Worm (Caenorhabditis elegans) whole organism, L2 larva: ENCODE measurements around the gene scl-20.

ENCODE experiments used
- F13H6.1 ChIP-seq: sonication (generic microtip); optimal IDR thresholded peaks from 2 replicates; lab custom pipeline; 2016; ENCODE audit warnings: missing genetic modification characterization, missing compliant biosample characterization
- alr-1 ChIP-seq: fragments of 150-350 bp; optimal IDR thresholded peaks from 2 replicates; lab custom pipeline; 2014; ENCODE audit warnings: missing biosample characterization, missing genetic modification characterization
- blmp-1 ChIP-seq: sonication (generic microtip); optimal IDR thresholded peaks from 2 replicates; lab custom pipeline; 2017; ENCODE audit warnings: missing genetic modification characterization, mild to moderate bottlenecking, missing compliant biosample characterization, antibody characterized with exemption, moderate library complexity; ENCODE audit not compliant: insufficient read depth
- elt-3 ChIP-seq: sonication (generic microtip); optimal IDR thresholded peaks from 2 replicates; lab custom pipeline; 2017; ENCODE audit warnings: missing biosample characterization, missing genetic modification characterization
- fos-1 ChIP-seq: fragments of 150-350 bp; optimal IDR thresholded peaks from 2 replicates; lab custom pipeline; 2014; ENCODE audit warnings: missing biosample characterization, missing genetic modification characterization
- lin-13 ChIP-seq: fragments of 150-350 bp; optimal IDR thresholded peaks from 2 replicates; lab custom pipeline; 2014; ENCODE audit warnings: missing biosample characterization, missing genetic modification reagents, missing genetic modification characterization
- lin-39 ChIP-seq: fragments of 150-350 bp; optimal IDR thresholded peaks from 2 replicates; lab custom pipeline; 2014; ENCODE audit warnings: missing biosample characterization, missing genetic modification reagents, missing genetic modification characterization
- nhr-10 ChIP-seq: sonication (generic microtip); optimal IDR thresholded peaks from 2 replicates; lab custom pipeline; 2017; ENCODE audit warnings: missing biosample characterization, missing genetic modification characterization
- nhr-11 ChIP-seq: fragments of 150-350 bp; optimal IDR thresholded peaks from 2 replicates; lab custom pipeline; 2014; ENCODE audit warnings: missing biosample characterization, missing genetic modification characterization
- nhr-25 ChIP-seq: fragments of 150-350 bp; sonication (generic microtip); optimal IDR thresholded peaks from 3 replicates; lab custom pipeline; 2014; ENCODE audit warnings: missing biosample characterization, missing genetic modification characterization
- skn-1 ChIP-seq: sonication (generic microtip); optimal IDR thresholded peaks from 2 replicates; lab custom pipeline; 2017; ENCODE audit warnings: missing biosample characterization, missing genetic modification characterization
- zag-1 ChIP-seq: fragments of 150-350 bp; optimal IDR thresholded peaks from 2 replicates; lab custom pipeline; 2014; ENCODE audit warnings: missing biosample characterization, missing genetic modification characterization

ce11 chrV:18723604-18724003, 10.7 kb downstream of the scl-20 start:
- no peak for TF ChIP-seq blmp-1 (tag; lab: Kevin White, UChicago)
- no peak for TF ChIP-seq skn-1
- no peak for TF ChIP-seq lin-39 (tag; lab: Kevin White, UChicago)
- peak; percentile 74 for TF ChIP-seq nhr-25 (tag; lab: Kevin White, UChicago)
- peak; percentile 89 for TF ChIP-seq F13H6.1 (tag; lab: Kevin White, UChicago)
- TF ChIP-seq alr-1 (tag; lab: Kevin White, UChicago), result no peak
- TF ChIP-seq lin-13 (GFP tag; lab: Kevin White, UChicago), result peak; percentile 79
- TF ChIP-seq zag-1 (tag; lab: Kevin White, UChicago), result peak; percentile 72
- peak; percentile 70 for TF ChIP-seq fos-1 (tag; lab: Kevin White, UChicago)
- TF ChIP-seq nhr-11, result no peak
- no peak for TF ChIP-seq elt-3
- no peak for TF ChIP-seq nhr-10
